Worm (Caenorhabditis elegans): Measurements from ENCODE around the gene ZK686.2.
A peak's percentile ranks its signal among the peaks of the same experiment; 100 is the strongest.

- TF ChIP-seq sox-4 (tag; optimal IDR thresholded peaks at IDR 0.05), result no peak
- no peak for TF ChIP-seq rnt-1 (tag; optimal IDR thresholded peaks at IDR 0.05)
- TF ChIP-seq nfya-1 (tag; optimal IDR thresholded peaks at IDR 0.05), result peak; percentile 67
- TF ChIP-seq unc-55 (GFP tag; optimal IDR thresholded peaks at IDR 0.05), result no peak
- no peak for TF ChIP-seq ceh-6 (GFP tag; optimal IDR thresholded peaks at IDR 0.05)
- TF ChIP-seq pha-4 (tag; optimal IDR thresholded peaks at IDR 0.05), result no peak
- no peak for TF ChIP-seq elt-2 (tag; optimal IDR thresholded peaks at IDR 0.05)
- TF ChIP-seq Y22D7AL.16 (tag; optimal IDR thresholded peaks at IDR 0.05), result no peak
- no peak for TF ChIP-seq pqm-1 (tag; optimal IDR thresholded peaks at IDR 0.05)
- no peak for TF ChIP-seq K09A11.1 (tag; optimal IDR thresholded peaks at IDR 0.05; ENCODE audit: insufficient read depth)
Measured at ce11 chrIII:7792209-7792608, 26.4 kb upstream of the ZK686.2 start.

All from whole organism, late embryonic.